Worm (Caenorhabditis elegans) whole organism, L3 larva: ENCODE measurements around the gene F59E12.8.

ENCODE experiments used
- R02D3.7 ChIP-seq: fragments of 150-350 bp; optimal IDR thresholded peaks from 2 replicates; lab custom pipeline; 2014; ENCODE audit warnings: missing biosample characterization, missing genetic modification characterization
- lin-39 ChIP-seq: fragments of 150-350 bp; optimal IDR thresholded peaks from 2 replicates; lab custom pipeline; 2018; ENCODE audit warnings: missing biosample characterization, missing genetic modification reagents, missing genetic modification characterization
- nhr-77 ChIP-seq: fragments of 150-350 bp; optimal IDR thresholded peaks from 2 replicates; lab custom pipeline; 2014; ENCODE audit warnings: missing biosample characterization, missing genetic modification characterization

DNA sequence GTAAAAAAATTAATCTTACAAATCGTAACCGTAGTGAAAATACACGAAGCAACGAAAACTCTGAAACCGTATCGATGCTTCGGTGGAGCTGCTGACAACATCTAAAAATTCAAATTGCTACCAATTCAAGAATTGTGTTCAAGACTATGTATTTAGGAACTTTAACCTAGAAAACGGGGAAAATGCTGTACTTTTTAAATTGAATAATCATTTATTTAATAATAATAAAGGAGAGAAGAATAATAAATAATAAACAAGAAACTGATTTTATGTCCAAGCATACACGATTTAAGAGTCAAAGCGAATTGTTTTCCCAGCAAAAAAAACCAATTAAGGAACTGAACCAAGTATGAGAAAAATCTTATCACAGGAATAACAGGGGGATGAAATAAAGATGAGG, 32.9 kb upstream of the F59E12.8 start, which contains the start of gene C25H3.17:
- TF ChIP-seq nhr-77 (tag; lab: Kevin White, UChicago): no peak
- TF ChIP-seq R02D3.7 (tag; lab: Kevin White, UChicago): no peak
- no peak for TF ChIP-seq lin-39
